Fruit fly (Drosophila melanogaster) whole organism, embryonic: Measurements from ENCODE around the gene CG17027.
A peak's percentile ranks its signal among the peaks of the same experiment; 100 is the strongest.

Source experiments
- Bteb2 ChIP-seq: fragments of 200-800 bp; sonication (Bioruptor generic); optimal IDR thresholded peaks from 2 replicates; lab custom pipeline; 2016; ENCODE audit warnings: missing biosample characterization, missing genetic modification characterization
- C15 ChIP-seq: fragments of 200-800 bp; sonication (Bioruptor generic); IDR thresholded peaks from 3 replicates; pipeline ENCODE4 v1.3.6; 2022; ENCODE audit warnings: missing biosample characterization, missing genetic modification characterization
- CG12071 ChIP-seq: fragments of 200-800 bp; sonication (Bioruptor generic); optimal IDR thresholded peaks from 3 replicates; lab custom pipeline; 2018; ENCODE audit warnings: missing biosample characterization, mild to moderate bottlenecking, missing genetic modification characterization
- CG12219 ChIP-seq: fragments of 200-800 bp; sonication (Bioruptor generic); optimal IDR thresholded peaks from 3 replicates; lab custom pipeline; 2018; ENCODE audit warnings: missing biosample characterization, mild to moderate bottlenecking, missing genetic modification characterization
- CG15479 ChIP-seq: fragments of 200-800 bp; sonication (Bioruptor generic); optimal IDR thresholded peaks from 3 replicates; lab custom pipeline; 2019; ENCODE audit warnings: missing biosample characterization, mild to moderate bottlenecking, missing genetic modification characterization, moderate library complexity
- CG16813 ChIP-seq: fragments of 200-800 bp; sonication (Bioruptor generic); IDR thresholded peaks from 3 replicates; pipeline ENCODE4 v1.3.6; 2022; ENCODE audit warnings: missing biosample characterization, missing genetic modification characterization; ENCODE audit not compliant: partially characterized antibody
- CG17186 ChIP-seq: fragments of 200-800 bp; sonication (Bioruptor generic); optimal IDR thresholded peaks from 3 replicates; lab custom pipeline; 2017; ENCODE audit warnings: missing biosample characterization, missing genetic modification reagents, missing genetic modification characterization
- CG2875 ChIP-seq: fragments of 200-800 bp; sonication (Bioruptor generic); optimal IDR thresholded peaks from 2 replicates; lab custom pipeline; 2017; ENCODE audit warnings: missing biosample characterization, mild to moderate bottlenecking, missing genetic modification characterization, missing genetic modification reagents
- CG30431 ChIP-seq: fragments of 200-800 bp; sonication (Bioruptor generic); optimal IDR thresholded peaks from 2 replicates; lab custom pipeline; 2017; ENCODE audit warnings: missing biosample characterization, missing genetic modification characterization
- CG32767 ChIP-seq: fragments of 200-800 bp; sonication (Bioruptor generic); IDR thresholded peaks from 2 replicates; pipeline ENCODE4 v1.3.6; 2022; ENCODE audit warnings: missing biosample characterization, missing genetic modification characterization
- CG32772 ChIP-seq: fragments of 200-800 bp; sonication (Bioruptor generic); IDR thresholded peaks from 2 replicates; pipeline ENCODE4 v1.3.6; 2022; ENCODE audit warnings: missing biosample characterization, missing genetic modification characterization
- CG34422 ChIP-seq: fragments of 200-800 bp; sonication (Bioruptor generic); IDR thresholded peaks from 3 replicates; pipeline ENCODE4 v1.3.6; 2022; ENCODE audit warnings: missing biosample characterization, missing genetic modification characterization
- CG42726 ChIP-seq: fragments of 200-800 bp; sonication (Bioruptor generic); IDR thresholded peaks from 2 replicates; pipeline ENCODE4 v1.3.6; 2022; ENCODE audit warnings: missing biosample characterization, missing genetic modification characterization; ENCODE audit not compliant: partially characterized antibody
- CG8290 ChIP-seq, 3 experiments: fragments of 200-800 bp; sonication (Bioruptor generic); optimal IDR thresholded peaks; 2 replicates each; lab custom pipeline; 2016 to 2019; ENCODE audit warnings: missing biosample characterization in 3 of 3, missing genetic modification characterization in 3 of 3, mild to moderate bottlenecking in 2 of 3, moderate library complexity in 1 of 3
- CHES-1-like ChIP-seq: fragments of 200-800 bp; sonication (Bioruptor generic); optimal IDR thresholded peaks from 2 replicates; lab custom pipeline; 2016; ENCODE audit warnings: missing biosample characterization, missing genetic modification characterization
- Chrac-16 ChIP-seq: fragments of 200-800 bp; sonication (Bioruptor generic); optimal IDR thresholded peaks from 3 replicates; lab custom pipeline; 2016; ENCODE audit warnings: missing biosample characterization, missing genetic modification characterization
- Dbx ChIP-seq: fragments of 200-800 bp; sonication (Bioruptor generic); IDR thresholded peaks from 3 replicates; pipeline ENCODE4 v1.3.6; 2022; ENCODE audit warnings: missing biosample characterization, missing genetic modification characterization
- Dek ChIP-seq: fragments of 200-800 bp; sonication (Bioruptor generic); optimal IDR thresholded peaks from 3 replicates; lab custom pipeline; 2019; ENCODE audit warnings: missing biosample characterization, mild to moderate bottlenecking, missing genetic modification characterization, moderate library complexity
- Dref ChIP-seq: fragments of 200-800 bp; sonication (Bioruptor generic); IDR thresholded peaks from 2 replicates; pipeline ENCODE4 v1.3.6; 2022; ENCODE audit warnings: missing biosample characterization, missing genetic modification characterization
- Gsc ChIP-seq: fragments of 200-800 bp; sonication (Bioruptor generic); IDR thresholded peaks from 2 replicates; pipeline ENCODE4 v1.3.6; 2022; ENCODE audit warnings: missing biosample characterization, missing genetic modification characterization
- H15 ChIP-seq: fragments of 200-800 bp; sonication (Bioruptor generic); IDR thresholded peaks from 3 replicates; pipeline ENCODE4 v1.3.6; 2022; ENCODE audit warnings: missing biosample characterization, missing genetic modification characterization
- HLH54F ChIP-seq: fragments of 200-800 bp; sonication (Bioruptor generic); optimal IDR thresholded peaks from 3 replicates; lab custom pipeline; 2016; ENCODE audit warnings: missing biosample characterization, missing genetic modification characterization
- Lhr ChIP-seq: fragments of 200-800 bp; sonication (Bioruptor generic); optimal IDR thresholded peaks from 3 replicates; lab custom pipeline; 2017; ENCODE audit warnings: mild to moderate bottlenecking, missing biosample characterization, missing genetic modification reagents, missing genetic modification characterization
- NFAT ChIP-seq: fragments of 200-800 bp; sonication (Bioruptor generic); IDR thresholded peaks from 2 replicates; pipeline ENCODE4 v1.3.6; 2022; ENCODE audit warnings: missing biosample characterization, missing genetic modification characterization
- Nf-YB ChIP-seq: fragments of 200-800 bp; sonication (Bioruptor generic); optimal IDR thresholded peaks from 3 replicates; lab custom pipeline; 2019; ENCODE audit warnings: missing biosample characterization, mild to moderate bottlenecking, missing genetic modification characterization, moderate library complexity
- Nf-YC ChIP-seq: fragments of 200-800 bp; optimal IDR thresholded peaks from 3 replicates; lab custom pipeline; 2019; ENCODE audit warnings: missing biosample characterization, mild to moderate bottlenecking, missing genetic modification characterization, moderate library complexity
- Optix ChIP-seq: fragments of 200-800 bp; sonication (Bioruptor generic); IDR thresholded peaks from 3 replicates; pipeline ENCODE4 v1.3.6; 2022; ENCODE audit warnings: missing biosample characterization, missing genetic modification characterization
- Side ChIP-seq: fragments of 200-800 bp; sonication (Bioruptor generic); optimal IDR thresholded peaks from 2 replicates; lab custom pipeline; 2016; ENCODE audit warnings: missing biosample characterization, missing genetic modification characterization
- Tbp ChIP-seq: fragments of >200 bp; optimal IDR thresholded peaks from 2 replicates; lab custom pipeline; 2018; ENCODE audit warnings: missing biosample characterization, missing genetic modification characterization
- btn ChIP-seq: fragments of 200-800 bp; sonication (Bioruptor generic); optimal IDR thresholded peaks from 2 replicates; lab custom pipeline; 2016; ENCODE audit warnings: missing biosample characterization, missing genetic modification characterization
- croc ChIP-seq: fragments of 200-800 bp; sonication (Bioruptor generic); conservative IDR thresholded peaks from 3 replicates; pipeline ENCODE4 v1.3.6; 2022; ENCODE audit warnings: missing biosample characterization, missing genetic modification characterization
- cwo ChIP-seq: fragments of 200-800 bp; sonication (Bioruptor generic); optimal IDR thresholded peaks from 3 replicates; lab custom pipeline; 2017; ENCODE audit warnings: missing biosample characterization, missing genetic modification characterization, mild to moderate bottlenecking, moderate library complexity, missing genetic modification reagents
- dan ChIP-seq: fragments of 200-800 bp; sonication (Bioruptor generic); IDR thresholded peaks from 2 replicates; pipeline ENCODE4 v1.3.6; 2022; ENCODE audit warnings: missing biosample characterization, missing genetic modification characterization
- dimm ChIP-seq: fragments of 200-800 bp; sonication (Bioruptor generic); IDR thresholded peaks from 2 replicates; pipeline ENCODE4 v1.3.6; 2022; ENCODE audit warnings: missing biosample characterization, missing genetic modification characterization
- dmrt11E ChIP-seq: fragments of 200-800 bp; sonication (Bioruptor generic); optimal IDR thresholded peaks from 3 replicates; lab custom pipeline; 2018; ENCODE audit warnings: missing biosample characterization, mild to moderate bottlenecking, missing genetic modification characterization, moderate library complexity
- dysf ChIP-seq: fragments of 200-800 bp; sonication (Bioruptor generic); IDR thresholded peaks from 3 replicates; pipeline ENCODE4 v1.3.6; 2022; ENCODE audit warnings: missing biosample characterization, missing genetic modification characterization
- fd102C ChIP-seq: fragments of 200-800 bp; sonication (Bioruptor generic); optimal IDR thresholded peaks from 2 replicates; lab custom pipeline; 2018; ENCODE audit warnings: missing biosample characterization, mild to moderate bottlenecking, missing genetic modification characterization, moderate library complexity
- fd96Cb ChIP-seq: fragments of 200-800 bp; sonication (Bioruptor generic); optimal IDR thresholded peaks from 2 replicates; lab custom pipeline; 2018; ENCODE audit warnings: missing biosample characterization, mild to moderate bottlenecking, missing genetic modification characterization, moderate library complexity
- mirr ChIP-seq: fragments of 200-800 bp; sonication (Bioruptor generic); optimal IDR thresholded peaks from 3 replicates; lab custom pipeline; 2018; ENCODE audit warnings: missing biosample characterization, mild to moderate bottlenecking, missing genetic modification characterization
- nerfin-1 ChIP-seq: fragments of 200-800 bp; sonication (Bioruptor generic); optimal IDR thresholded peaks from 3 replicates; lab custom pipeline; 2019; ENCODE audit warnings: missing biosample characterization, mild to moderate bottlenecking, missing genetic modification characterization, moderate library complexity
- oc ChIP-seq: fragments of 200-800 bp; sonication (Bioruptor generic); optimal IDR thresholded peaks from 2 replicates; lab custom pipeline; 2018; ENCODE audit warnings: missing biosample characterization, mild to moderate bottlenecking, missing genetic modification characterization, moderate library complexity
- phol ChIP-seq: fragments of 200-800 bp; sonication (Bioruptor generic); optimal IDR thresholded peaks from 3 replicates; lab custom pipeline; 2018; ENCODE audit warnings: missing biosample characterization, mild to moderate bottlenecking, missing genetic modification characterization, moderate library complexity
- run ChIP-seq: fragments of 200-800 bp; sonication (Bioruptor generic); optimal IDR thresholded peaks from 3 replicates; lab custom pipeline; 2018; ENCODE audit warnings: missing biosample characterization, mild to moderate bottlenecking, missing genetic modification characterization
- sens-2 ChIP-seq: fragments of 200-800 bp; sonication (Bioruptor generic); IDR thresholded peaks from 2 replicates; pipeline ENCODE4 v1.3.6; 2022; ENCODE audit warnings: missing biosample characterization, missing genetic modification characterization
- seq ChIP-seq: fragments of 200-800 bp; sonication (Bioruptor generic); IDR thresholded peaks from 2 replicates; pipeline ENCODE4 v1.3.6; 2022; ENCODE audit warnings: missing biosample characterization, missing genetic modification characterization
- slou ChIP-seq: fragments of 200-800 bp; sonication (Bioruptor generic); optimal IDR thresholded peaks from 3 replicates; lab custom pipeline; 2016; ENCODE audit warnings: missing biosample characterization, missing genetic modification characterization
- twi ChIP-seq: fragments of 200-800 bp; optimal IDR thresholded peaks from 2 replicates; lab custom pipeline; 2019; ENCODE audit warnings: missing biosample characterization, mild to moderate bottlenecking, missing genetic modification characterization, moderate library complexity
- yki ChIP-seq: fragments of >200 bp; optimal IDR thresholded peaks from 3 replicates; lab custom pipeline; 2018
- zfh2 ChIP-seq: fragments of 200-800 bp; sonication (Bioruptor generic); optimal IDR thresholded peaks from 2 replicates; lab custom pipeline; 2016; ENCODE audit warnings: missing biosample characterization, missing genetic modification characterization

Gene CG17027

dm6 chr3L:15967588-15968500 is 12.1 kb upstream of the CG17027 start, which contains the start of the genes Brr2 and CG10516 (continued):
- no peak for TF ChIP-seq run (tag; lab: Kevin White, UChicago)
- TF ChIP-seq Nf-YB (GFP tag; lab: Kevin White, UChicago): no peak
- TF ChIP-seq twi (tag; lab: Kevin White, UChicago): peak; percentile 19
- TF ChIP-seq croc: no peak
- TF ChIP-seq cwo (GFP tag; lab: Kevin White, UChicago): no peak
- no peak for TF ChIP-seq CG32772 (GFP tag; lab: Robert Waterston, UW)
- TF ChIP-seq CG2875 (GFP tag; lab: Kevin White, UChicago): no peak
- TF ChIP-seq dysf: no peak
- no peak for TF ChIP-seq fd102C (GFP tag; lab: Kevin White, UChicago)
- peak; percentile 23 for TF ChIP-seq CHES-1-like (GFP tag; lab: Kevin White, UChicago)
- TF ChIP-seq oc (tag; lab: Kevin White, UChicago): no peak
- no peak for TF ChIP-seq Gsc (GFP tag; lab: Robert Waterston, UW)
- TF ChIP-seq phol (tag; lab: Kevin White, UChicago): peak; percentile 78
- no peak for TF ChIP-seq Nf-YC
- TF ChIP-seq sens-2: no peak
- TF ChIP-seq yki (lab: Kevin White, UChicago): no peak
- no peak for TF ChIP-seq CG32767 (GFP tag; lab: Robert Waterston, UW)
- no peak for TF ChIP-seq CG15479 (GFP tag; lab: Kevin White, UChicago)
- no peak for TF ChIP-seq slou (GFP tag; lab: Kevin White, UChicago)
- TF ChIP-seq dimm (GFP tag; lab: Robert Waterston, UW): no peak
- TF ChIP-seq CG16813 (GFP tag; lab: Robert Waterston, UW): no peak; the same call in 1 of the 3 replicates
- TF ChIP-seq Side: no peak
- no peak for TF ChIP-seq CG12219
- no peak for TF ChIP-seq dan (GFP tag; lab: Robert Waterston, UW)
- TF ChIP-seq Dbx: peak; percentile 36; the same call in 1 of the 3 replicates
- TF ChIP-seq Tbp (GFP tag; lab: Kevin White, UChicago): no peak
- TF ChIP-seq nerfin-1 (tag; lab: Kevin White, UChicago): peak; percentile 19
- TF ChIP-seq CG42726 (GFP tag; lab: Robert Waterston, UW): no peak
- peak; percentile 81 for TF ChIP-seq CG17186 (GFP tag; lab: Kevin White, UChicago)
- TF ChIP-seq zfh2: peak; percentile 31
- TF ChIP-seq Dek: no peak
- TF ChIP-seq Bteb2 (GFP tag; lab: Kevin White, UChicago): peak; percentile 50
- no peak for TF ChIP-seq btn (GFP tag; lab: Kevin White, UChicago)
- no peak for TF ChIP-seq CG12071
- TF ChIP-seq seq (GFP tag; lab: Robert Waterston, UW): no peak
- TF ChIP-seq Chrac-16 (GFP tag; lab: Kevin White, UChicago): no peak
- peak; percentile 79 for TF ChIP-seq Dref (GFP tag; lab: Robert Waterston, UW)
- no peak for TF ChIP-seq mirr (GFP tag; lab: Kevin White, UChicago)
- TF ChIP-seq fd96Cb (tag; lab: Kevin White, UChicago): no peak
- no peak for TF ChIP-seq NFAT (GFP tag; lab: Robert Waterston, UW)
- TF ChIP-seq Lhr (GFP tag; lab: Kevin White, UChicago): peak; percentile 79
- no peak for TF ChIP-seq dmrt11E (tag; lab: Kevin White, UChicago)
- TF ChIP-seq CG34422 (GFP tag; lab: Robert Waterston, UW): no peak
- no peak for TF ChIP-seq CG30431
- no peak for TF ChIP-seq CG8290 (GFP tag; optimal IDR thresholded peaks at IDR 0.05; lab: Kevin White, UChicago)
- no peak for TF ChIP-seq CG8290 (tag; optimal IDR thresholded peaks at IDR 0.05; lab: Kevin White, UChicago)
- peak; percentile 37 for TF ChIP-seq HLH54F
- no peak for TF ChIP-seq H15 (GFP tag; lab: Robert Waterston, UW)
- no peak for TF ChIP-seq C15 (GFP tag; lab: Robert Waterston, UW)
- TF ChIP-seq Optix: no peak
